Worm (Caenorhabditis elegans) whole organism, early embryonic: Measurements from ENCODE around the gene wsp-1.

Source experiments
- B0310.2 ChIP-seq: sonication (generic microtip); optimal IDR thresholded peaks from 2 replicates; lab custom pipeline; 2016; ENCODE audit warnings: mild to moderate bottlenecking, missing genetic modification characterization, missing compliant biosample characterization
- aly-1 ChIP-seq: sonication (generic microtip); optimal IDR thresholded peaks from 2 replicates; lab custom pipeline; 2016; ENCODE audit warnings: missing genetic modification characterization, missing compliant biosample characterization
- ama-1 ChIP-seq: fragments of 150-350 bp; optimal IDR thresholded peaks from 2 replicates; lab custom pipeline; 2014
- ceh-13 ChIP-seq: fragments of 200-800 bp; sonication (Bioruptor generic); optimal IDR thresholded peaks from 2 replicates; lab custom pipeline; 2018; ENCODE audit warnings: mild to moderate bottlenecking, missing genetic modification characterization, missing compliant biosample characterization
- ets-7 ChIP-seq: sonication (generic microtip); optimal IDR thresholded peaks from 2 replicates; lab custom pipeline; 2016; ENCODE audit warnings: missing genotype, missing genetic modification characterization, missing compliant biosample characterization
- flt-1 ChIP-seq: fragments of 200-800 bp; sonication (Bioruptor generic); IDR thresholded peaks from 2 replicates; pipeline ENCODE4 v1.3.6; 2022; ENCODE audit warnings: missing genetic modification characterization, missing compliant biosample characterization
- sea-1 ChIP-seq: fragments of 200-800 bp; sonication (Bioruptor generic); conservative IDR thresholded peaks from 2 replicates; pipeline ENCODE4 v1.3.6; 2022; ENCODE audit warnings: missing genetic modification characterization, missing compliant biosample characterization
- tbx-11 ChIP-seq: fragments of 200-800 bp; sonication (Bioruptor generic); IDR thresholded peaks from 2 replicates; pipeline ENCODE4 v1.3.6; 2022; ENCODE audit warnings: missing genetic modification characterization, missing compliant biosample characterization
- tbx-37 ChIP-seq: fragments of 200-800 bp; sonication (Bioruptor generic); conservative IDR thresholded peaks from 2 replicates; pipeline ENCODE4 v1.3.6; 2022; ENCODE audit warnings: missing genetic modification reagents, missing genetic modification characterization, missing compliant biosample characterization

- TF ChIP-seq ceh-13 (GFP tag; lab: Kevin White, UChicago), result no peak
- TF ChIP-seq flt-1 (GFP tag; lab: Robert Waterston, UW), result no peak
- TF ChIP-seq aly-1 (tag; lab: Kevin White, UChicago), result no peak
- TF ChIP-seq ets-7, result no peak
- TF ChIP-seq ama-1 (lab: Kevin White, UChicago), result no peak
- TF ChIP-seq B0310.2 (tag; lab: Kevin White, UChicago), result no peak
- TF ChIP-seq sea-1, result no peak
- no peak for TF ChIP-seq tbx-37
- no peak for TF ChIP-seq tbx-11 (GFP tag; lab: Robert Waterston, UW)
These were observed 13.0 kb upstream of the wsp-1 start, which contains the start of gene C07G1.7 for ce11 chrIV:8211747-8212146.
